Worm (Caenorhabditis elegans): ENCODE results near the gene C37C3.11.

The C37C3.11 gene

ce11 chrV:7848251-7848650 is 16.3 kb downstream of the C37C3.11 start (continued):
- TF ChIP-seq jun-1 (tag; optimal IDR thresholded peaks at IDR 0.05) (no peak), F37D6.2 (tag; optimal IDR thresholded peaks at IDR 0.05) (no peak), egl-27 (tag; optimal IDR thresholded peaks at IDR 0.05) (no peak), egl-43 (GFP tag; IDR thresholded peaks at IDR 0.05) (no peak), zfp-2 (tag; optimal IDR thresholded peaks at IDR 0.05) (no peak), ceh-44 (GFP tag; IDR thresholded peaks at IDR 0.05) (no peak), ctbp-1 (GFP tag; IDR thresholded peaks at IDR 0.05) (no peak), ztf-7 (tag; optimal IDR thresholded peaks at IDR 0.05) (peak; percentile 30), nhr-41 (GFP tag; IDR thresholded peaks at IDR 0.05) (no peak), pha-4 (GFP tag; IDR thresholded peaks at IDR 0.05) (no peak), pha-4 (tag; optimal IDR thresholded peaks at IDR 0.05) (no peak), nhr-11 (tag; optimal IDR thresholded peaks at IDR 0.05) (no peak), mdl-1 (tag; optimal IDR thresholded peaks at IDR 0.05) (peak in 1 of 2 experiments; percentile 72), aha-1 (tag) (no peak), spr-1 (tag; optimal IDR thresholded peaks at IDR 0.05) (no peak), ceh-32 (tag; optimal IDR thresholded peaks at IDR 0.05; ENCODE audit: poor library complexity) (no peak), nhr-111 (GFP tag; optimal IDR thresholded peaks at IDR 0.05) (no peak), spr-3 (GFP tag; optimal IDR thresholded peaks at IDR 0.05) (no peak), duxl-1 (tag; optimal IDR thresholded peaks at IDR 0.05; ENCODE audit: poor library complexity) (no peak), gei-8 (GFP tag; optimal IDR thresholded peaks at IDR 0.05) (no peak), F44E2.7 (GFP tag; IDR thresholded peaks at IDR 0.05) (no peak), nhr-77 (tag; optimal IDR thresholded peaks at IDR 0.05) (peak; percentile 29), nhr-25 (tag; optimal IDR thresholded peaks at IDR 0.05; ENCODE audit: borderline replicate concordance, insufficient read depth) (no peak), unc-62 (GFP tag; optimal IDR thresholded peaks at IDR 0.05 in 1 of 2) (no peak), unc-62 (tag; optimal IDR thresholded peaks at IDR 0.05) (no peak), unc-130 (GFP tag; optimal IDR thresholded peaks at IDR 0.05) (no peak)

DNA sequence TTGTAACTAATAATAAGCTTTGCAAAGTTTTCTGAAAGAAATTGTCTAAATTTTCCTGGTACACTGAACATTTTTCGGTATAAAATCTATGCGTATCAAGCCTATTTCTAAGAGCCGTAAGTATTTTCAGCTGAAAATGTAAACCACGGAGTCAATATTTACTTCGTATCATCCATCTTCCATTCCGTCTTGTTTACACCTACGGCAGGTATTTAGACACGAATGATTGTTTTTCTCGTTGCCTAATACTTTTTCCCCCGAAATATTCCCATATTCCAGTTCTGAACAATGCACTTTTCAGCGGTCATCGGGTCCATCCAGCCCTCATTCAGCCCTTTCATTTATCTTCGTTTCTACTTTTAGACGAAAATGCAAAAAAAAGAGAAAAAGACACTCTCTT is 16.9 kb downstream of the C37C3.11 start:
- TF ChIP-seq hlh-30 (tag; optimal IDR thresholded peaks at IDR 0.05; ENCODE audit: insufficient read depth) (no peak), daf-16 (GFP tag; optimal IDR thresholded peaks at IDR 0.05) (no peak), daf-16 (tag; optimal IDR thresholded peaks at IDR 0.05) (peak; percentile 74), dmd-9 (GFP tag; IDR thresholded peaks at IDR 0.05) (no peak), nhr-76 (tag; optimal IDR thresholded peaks at IDR 0.05) (no peak), nhr-28 (tag; optimal IDR thresholded peaks at IDR 0.05) (no peak), snpc-4 (tag; optimal IDR thresholded peaks at IDR 0.05) (no peak)

- TF ChIP-seq lin-38 (GFP tag; IDR thresholded peaks at IDR 0.05) (0 out of 2 replicates have a peak, but pooled peaks have one; percentile 17), nhr-111 (GFP tag; optimal IDR thresholded peaks at IDR 0.05) (no peak), dmd-6 (GFP tag; IDR thresholded peaks at IDR 0.05) (0 out of 2 replicates have a peak, but pooled peaks have one; percentile 9), madf-5 (GFP tag; IDR thresholded peaks at IDR 0.05) (no peak), unc-62 (GFP tag; optimal IDR thresholded peaks at IDR 0.05 in 1 of 2) (peak in 1 of 2 experiments; percentile 89), unc-62 (tag; optimal IDR thresholded peaks at IDR 0.05) (no peak), aha-1 (tag) (peak; percentile 33)
Measured at ce11 chrV:7847170-7847569, 17.4 kb downstream of the C37C3.11 start, which contains the start of gene memo-1. Gene memo-1, minus strand, starts transcription at chrV:7847171.

DNA sequence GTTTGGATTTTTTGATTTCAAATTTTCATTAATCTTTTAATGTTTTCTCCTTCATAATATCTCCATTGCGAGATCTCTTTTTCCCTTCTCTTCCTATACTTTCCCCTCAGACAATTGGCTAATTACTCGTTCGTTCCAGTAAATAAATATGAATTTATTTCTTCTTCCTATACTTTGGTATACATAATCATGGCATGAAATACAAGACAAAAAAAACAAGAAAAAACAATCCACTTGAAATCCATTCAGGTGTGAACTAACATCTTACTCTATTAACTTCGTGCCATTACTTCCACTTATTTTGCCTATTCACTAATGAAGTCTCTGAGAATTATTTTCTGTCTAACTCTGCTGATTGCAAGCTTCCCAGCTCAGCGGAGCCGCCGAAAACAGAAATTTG is 22.3 kb downstream of the C37C3.11 start, which contains the start of gene grd-8:
TSS of gene grd-8 (plus strand) at position 301 of the 400 bp plus-strand sequence.
- TF ChIP-seq madf-5 (GFP tag; IDR thresholded peaks at IDR 0.05) (no peak), F10B5.3 (tag; optimal IDR thresholded peaks at IDR 0.05) (no peak), zip-2 (tag; optimal IDR thresholded peaks at IDR 0.05) (no peak), daf-19 (GFP tag; conservative IDR thresholded peaks at IDR 0.05) (no peak)

All from whole organism, L4 larva.